Worm (Caenorhabditis elegans) whole organism, L4 larva: Measurements from ENCODE around the gene Y7A5A.6.
A peak's percentile ranks its signal among the peaks of the same experiment; 100 is the strongest.

Experiments used
- F10B5.3 ChIP-seq: sonication (generic microtip); optimal IDR thresholded peaks from 2 replicates; lab custom pipeline; 2016; ENCODE audit warnings: mild to moderate bottlenecking, missing genetic modification characterization, missing compliant biosample characterization
- F49E8.2 ChIP-seq: sonication (generic microtip); optimal IDR thresholded peaks from 2 replicates; lab custom pipeline; 2016; ENCODE audit warnings: missing compliant biosample characterization, mild to moderate bottlenecking, missing genetic modification characterization, borderline replicate concordance
- T20F7.1 ChIP-seq: fragments of 200-800 bp; sonication (Bioruptor generic); optimal IDR thresholded peaks from 2 replicates; lab custom pipeline; 2018; ENCODE audit warnings: mild to moderate bottlenecking, missing genetic modification characterization, missing compliant biosample characterization
- T26A8.4 ChIP-seq: fragments of 200-800 bp; sonication (Bioruptor generic); IDR thresholded peaks from 2 replicates; pipeline ENCODE4 v1.3.6; 2022; ENCODE audit warnings: missing genetic modification characterization, missing compliant biosample characterization
- Y105C5A.15 ChIP-seq: fragments of 200-800 bp; sonication (Bioruptor generic); IDR thresholded peaks from 2 replicates; pipeline ENCODE4 v1.3.6; 2022; ENCODE audit warnings: missing genetic modification characterization, missing compliant biosample characterization
- Y48G9A.11 ChIP-seq: fragments of 200-800 bp; sonication (Bioruptor generic); IDR thresholded peaks from 2 replicates; pipeline ENCODE4 v1.3.6; 2022; ENCODE audit warnings: missing genetic modification reagents, missing genetic modification characterization, missing compliant biosample characterization
- Y75B8A.6 ChIP-seq: fragments of 200-800 bp; sonication (Bioruptor generic); IDR thresholded peaks from 2 replicates; pipeline ENCODE4 v1.3.6; 2022; ENCODE audit warnings: missing genetic modification reagents, missing genetic modification characterization, missing compliant biosample characterization
- ZK546.5 ChIP-seq, 2 experiments: sonication (generic microtip); optimal IDR thresholded peaks; 2 replicates each; lab custom pipeline; 2017; ENCODE audit warnings: missing biosample characterization in 2 of 2, missing genetic modification characterization in 2 of 2
- aly-2 ChIP-seq: sonication (generic microtip); optimal IDR thresholded peaks from 2 replicates; lab custom pipeline; 2018; ENCODE audit warnings: missing biosample characterization, missing genetic modification characterization
- ama-1 ChIP-seq: fragments of 150-350 bp; optimal IDR thresholded peaks from 2 replicates; lab custom pipeline; 2014; ENCODE audit warnings: inconsistent platforms, mixed read lengths
- arid-1 ChIP-seq: fragments of 200-800 bp; sonication (Bioruptor generic); conservative IDR thresholded peaks from 2 replicates; pipeline ENCODE4 v1.3.6; 2022; ENCODE audit warnings: missing genetic modification reagents, missing genetic modification characterization, missing compliant biosample characterization
- ceh-20 ChIP-seq: fragments of 200-800 bp; sonication (Bioruptor generic); IDR thresholded peaks from 2 replicates; pipeline ENCODE4 v1.3.6; 2022; ENCODE audit warnings: missing genetic modification reagents, missing genetic modification characterization, missing compliant biosample characterization
- ceh-44 ChIP-seq: fragments of 200-800 bp; sonication (Bioruptor generic); IDR thresholded peaks from 2 replicates; pipeline ENCODE4 v1.3.6; 2022; ENCODE audit warnings: missing genetic modification reagents, missing genetic modification characterization, missing compliant biosample characterization
- ceh-62 ChIP-seq: sonication (generic microtip); optimal IDR thresholded peaks from 2 replicates; lab custom pipeline; 2017; ENCODE audit warnings: missing biosample characterization, missing genetic modification characterization
- ctbp-1 ChIP-seq: fragments of 200-800 bp; sonication (Bioruptor generic); IDR thresholded peaks from 2 replicates; pipeline ENCODE4 v1.3.6; 2022; ENCODE audit warnings: missing genetic modification reagents, missing genetic modification characterization, missing compliant biosample characterization
- daf-12 ChIP-seq: fragments of 150-350 bp; optimal IDR thresholded peaks from 2 replicates; lab custom pipeline; 2014; ENCODE audit warnings: missing biosample characterization, missing genetic modification reagents, missing genetic modification characterization
- dmd-6 ChIP-seq: fragments of 200-800 bp; sonication (Bioruptor generic); IDR thresholded peaks from 2 replicates; pipeline ENCODE4 v1.3.6; 2022; ENCODE audit warnings: missing genetic modification reagents, missing genetic modification characterization, missing compliant biosample characterization
- dmd-9 ChIP-seq: fragments of 200-800 bp; sonication (Bioruptor generic); IDR thresholded peaks from 2 replicates; pipeline ENCODE4 v1.3.6; 2022; ENCODE audit warnings: missing genetic modification reagents, missing genetic modification characterization, missing compliant biosample characterization
- dpl-1 ChIP-seq: fragments of 150-350 bp; optimal IDR thresholded peaks from 2 replicates; lab custom pipeline; 2014; ENCODE audit warnings: missing biosample characterization, missing genetic modification reagents, missing genetic modification characterization
- dve-1 ChIP-seq: sonication (generic microtip); optimal IDR thresholded peaks from 2 replicates; lab custom pipeline; 2017; ENCODE audit warnings: antibody characterized with exemption, mild to moderate bottlenecking, missing genetic modification characterization, missing compliant biosample characterization; ENCODE audit not compliant: insufficient read depth
- egl-43 ChIP-seq: fragments of 200-800 bp; sonication (Bioruptor generic); IDR thresholded peaks from 2 replicates; pipeline ENCODE4 v1.3.6; 2022; ENCODE audit warnings: missing genetic modification reagents, missing genetic modification characterization, missing compliant biosample characterization
- fos-1 ChIP-seq: fragments of 150-350 bp; optimal IDR thresholded peaks from 2 replicates; lab custom pipeline; 2014; ENCODE audit warnings: missing biosample characterization, missing genetic modification characterization
- hif-1 ChIP-seq, 2 experiments: sonication (generic microtip); optimal IDR thresholded peaks; 2 replicates each; lab custom pipeline; 2016 to 2017; ENCODE audit warnings: missing compliant biosample characterization in 2 of 2, missing genetic modification characterization in 2 of 2, missing genetic modification reagents in 2 of 2, missing genotype in 2 of 2, mild to moderate bottlenecking in 1 of 2
- hlh-11 ChIP-seq: fragments of 200-800 bp; sonication (Bioruptor generic); optimal IDR thresholded peaks from 2 replicates; lab custom pipeline; 2018; ENCODE audit warnings: mild to moderate bottlenecking, missing genetic modification characterization, missing compliant biosample characterization
- hlh-30 ChIP-seq: sonication (generic microtip); optimal IDR thresholded peaks from 2 replicates; lab custom pipeline; 2017; ENCODE audit warnings: antibody characterized with exemption, mild to moderate bottlenecking, missing genetic modification characterization, missing compliant biosample characterization; ENCODE audit not compliant: insufficient read depth
- jun-1 ChIP-seq: fragments of 150-350 bp; optimal IDR thresholded peaks from 2 replicates; lab custom pipeline; 2014; ENCODE audit warnings: missing biosample characterization, missing genetic modification reagents, missing genetic modification characterization
- lin-1 ChIP-seq: fragments of 200-800 bp; sonication (Bioruptor generic); IDR thresholded peaks from 2 replicates; pipeline ENCODE4 v1.3.6; 2022; ENCODE audit warnings: missing genetic modification reagents, missing genetic modification characterization, missing compliant biosample characterization
- lin-29 ChIP-seq: fragments of 200-800 bp; sonication (Bioruptor generic); IDR thresholded peaks from 2 replicates; pipeline ENCODE4 v1.3.6; 2022; ENCODE audit warnings: missing genetic modification reagents, missing genetic modification characterization, missing compliant biosample characterization
- lsy-2 ChIP-seq, 2 experiments: fragments of 150-350 bp in 1 of 2; sonication (generic microtip) in 1 of 2; optimal IDR thresholded peaks; 2 replicates each; lab custom pipeline; 2014 to 2017; ENCODE audit warnings: missing biosample characterization in 2 of 2, missing genetic modification characterization in 2 of 2
- madf-5 ChIP-seq, 2 experiments: fragments of 200-800 bp; sonication (Bioruptor generic); IDR thresholded peaks; 2 replicates each; pipeline ENCODE4 v1.3.6; 2022; ENCODE audit warnings: missing compliant biosample characterization in 2 of 2, missing genetic modification characterization in 2 of 2
- mdl-1 ChIP-seq, 2 experiments: fragments of 150-350 bp in 1 of 2; sonication (generic microtip) in 1 of 2; optimal IDR thresholded peaks; 2 replicates each; lab custom pipeline; 2014 to 2017; ENCODE audit warnings: missing biosample characterization in 2 of 2, missing genetic modification characterization in 2 of 2
- mdt-29 ChIP-seq: fragments of 200-800 bp; sonication (Bioruptor generic); IDR thresholded peaks from 2 replicates; pipeline ENCODE4 v1.3.6; 2022; ENCODE audit warnings: missing genetic modification reagents, missing genetic modification characterization, missing compliant biosample characterization
- mep-1 ChIP-seq: fragments of 150-350 bp; sonication (generic microtip); optimal IDR thresholded peaks from 3 replicates; lab custom pipeline; 2014; ENCODE audit warnings: missing biosample characterization, missing genetic modification characterization
- mxl-2 ChIP-seq: fragments of 200-800 bp; sonication (Bioruptor generic); conservative IDR thresholded peaks from 2 replicates; pipeline ENCODE4 v1.3.6; 2022; ENCODE audit warnings: missing genetic modification reagents, missing genetic modification characterization, missing compliant biosample characterization
- nhr-10 ChIP-seq: fragments of 150-350 bp; optimal IDR thresholded peaks from 2 replicates; lab custom pipeline; 2014; ENCODE audit warnings: missing biosample characterization, missing genetic modification characterization
- nhr-111 ChIP-seq: fragments of 200-800 bp; sonication (Bioruptor generic); optimal IDR thresholded peaks from 2 replicates; lab custom pipeline; 2018; ENCODE audit warnings: mild to moderate bottlenecking, missing genetic modification characterization, missing compliant biosample characterization
- nhr-25 ChIP-seq: sonication (generic microtip); optimal IDR thresholded peaks from 2 replicates; lab custom pipeline; 2017; ENCODE audit warnings: missing genetic modification characterization, mild to moderate bottlenecking, missing compliant biosample characterization, antibody characterized with exemption, moderate library complexity, borderline replicate concordance; ENCODE audit not compliant: insufficient read depth
- nhr-41 ChIP-seq: fragments of 200-800 bp; sonication (Bioruptor generic); IDR thresholded peaks from 2 replicates; pipeline ENCODE4 v1.3.6; 2022; ENCODE audit warnings: missing genetic modification reagents, missing genetic modification characterization, missing compliant biosample characterization
- nhr-48 ChIP-seq: sonication (generic microtip); optimal IDR thresholded peaks from 2 replicates; lab custom pipeline; 2016; ENCODE audit warnings: mild to moderate bottlenecking, missing genetic modification characterization, missing compliant biosample characterization
- saeg-2 ChIP-seq: fragments of 200-800 bp; sonication (Bioruptor generic); IDR thresholded peaks from 2 replicates; pipeline ENCODE4 v1.3.6; 2022; ENCODE audit warnings: missing genetic modification reagents, missing genetic modification characterization, missing compliant biosample characterization
- sdz-12 ChIP-seq: fragments of 200-800 bp; sonication (Bioruptor generic); optimal IDR thresholded peaks from 2 replicates; lab custom pipeline; 2018; ENCODE audit warnings: mild to moderate bottlenecking, missing genetic modification characterization, missing compliant biosample characterization
- snpc-4 ChIP-seq: fragments of 150-350 bp; optimal IDR thresholded peaks from 2 replicates; lab custom pipeline; 2014; ENCODE audit warnings: missing biosample characterization, missing genetic modification characterization
- unc-39 ChIP-seq: sonication (generic microtip); optimal IDR thresholded peaks from 2 replicates; lab custom pipeline; 2017; ENCODE audit warnings: missing biosample characterization, missing genetic modification characterization
- unc-62 ChIP-seq, 3 experiments: fragments of 150-350 bp in 1 of 3; sonication (generic microtip); optimal IDR thresholded peaks in 2 of 3; peaks in 1 of 3; 1 replicate in 1 of 3; 2 replicates in 2 of 3; lab custom pipeline; 2014 to 2017; ENCODE audit warnings: missing biosample characterization in 3 of 3, missing genetic modification characterization in 3 of 3, missing genetic modification reagents in 3 of 3, missing genotype in 1 of 3
- zag-1 ChIP-seq: fragments of 150-350 bp; optimal IDR thresholded peaks from 2 replicates; lab custom pipeline; 2014; ENCODE audit warnings: missing biosample characterization, missing genetic modification characterization
- zfp-2 ChIP-seq: sonication (generic microtip); optimal IDR thresholded peaks from 2 replicates; lab custom pipeline; 2016; ENCODE audit warnings: mild to moderate bottlenecking, missing genetic modification characterization, missing compliant biosample characterization
- zfp-3 ChIP-seq: fragments of 200-800 bp; sonication (Bioruptor generic); conservative IDR thresholded peaks from 2 replicates; pipeline ENCODE4 v1.3.6; 2022; ENCODE audit warnings: missing genetic modification reagents, missing genetic modification characterization, missing compliant biosample characterization

Gene Y7A5A.6

DNA sequence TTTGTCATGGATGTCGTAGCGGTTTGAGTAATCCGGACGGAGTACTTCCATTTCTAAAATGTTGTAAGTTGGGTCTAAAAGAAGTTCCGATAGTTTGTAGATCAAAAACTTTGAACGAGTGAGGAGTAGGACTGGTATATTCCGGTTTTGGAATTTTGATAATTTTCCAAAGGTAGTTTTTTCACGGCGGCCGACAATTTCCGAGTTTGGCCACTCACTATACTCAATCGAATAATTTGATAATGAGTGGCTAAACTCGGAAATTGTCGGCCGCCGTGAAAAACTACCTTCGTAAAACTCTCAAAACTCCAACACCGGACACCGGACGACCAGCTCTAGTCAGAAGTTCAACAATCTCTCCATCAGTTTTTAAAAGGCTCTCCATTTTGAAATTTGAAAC lies 44.8 kb upstream of the Y7A5A.6 start:
- TF ChIP-seq snpc-4 (no peak), F10B5.3 (tag; lab: Kevin White, UChicago) (no peak), dpl-1 (GFP tag; lab: Kevin White, UChicago) (no peak), ceh-20 (GFP tag; lab: Robert Waterston, UW) (no peak), nhr-25 (tag; lab: Kevin White, UChicago) (no peak), ctbp-1 (GFP tag; lab: Robert Waterston, UW) (no peak), Y48G9A.11 (GFP tag; lab: Robert Waterston, UW) (no peak), dve-1 (tag; lab: Kevin White, UChicago) (no peak), dmd-6 (GFP tag; lab: Robert Waterston, UW) (no peak)

DNA sequence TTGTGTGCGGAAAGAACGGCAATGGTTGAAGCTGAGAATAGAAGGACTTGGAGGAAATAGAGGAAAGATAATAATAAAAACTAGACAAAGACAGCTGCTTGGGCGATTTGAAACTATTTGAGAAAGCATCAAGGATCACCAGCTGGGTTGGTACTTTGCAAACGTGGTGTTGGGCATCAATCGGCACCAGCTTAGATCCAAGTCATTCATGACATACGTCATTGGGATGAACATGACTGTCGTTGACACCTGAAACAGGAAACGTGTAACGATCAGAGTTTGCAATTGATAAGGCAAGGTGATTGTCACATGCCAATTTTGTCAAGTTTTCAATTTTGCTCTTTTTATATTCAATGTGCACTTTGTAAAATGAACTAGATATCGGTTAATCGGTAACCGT lies 43.0 kb upstream of the Y7A5A.6 start:
- no peak for TF ChIP-seq ceh-62 (tag; lab: Kevin White, UChicago)
- TF ChIP-seq dve-1 (tag; lab: Kevin White, UChicago) = peak; percentile 63
- no peak; the same call in 1 of the 2 replicates for TF ChIP-seq zfp-3 (GFP tag; lab: Robert Waterston, UW)
- TF ChIP-seq mxl-2 (GFP tag; lab: Robert Waterston, UW) = peak; percentile 38; the same call in 1 of the 2 replicates
- TF ChIP-seq ctbp-1 (GFP tag; lab: Robert Waterston, UW) = no peak
- no peak for TF ChIP-seq Y48G9A.11 (GFP tag; lab: Robert Waterston, UW)
- TF ChIP-seq arid-1 (GFP tag; lab: Robert Waterston, UW) = 0 out of 2 replicates have a peak, but pooled peaks have one; percentile 21
- no peak for TF ChIP-seq ama-1 (lab: Kevin White, UChicago)
- peak; percentile 24 for TF ChIP-seq dpl-1 (GFP tag; lab: Kevin White, UChicago)
- no peak for TF ChIP-seq ZK546.5 (tag; optimal IDR thresholded peaks at IDR 0.05; lab: Kevin White, UChicago)
- TF ChIP-seq mdl-1 (tag; optimal IDR thresholded peaks at IDR 0.05; lab: Kevin White, UChicago) = peak in 1 of 2 experiments; percentile 44
- TF ChIP-seq jun-1 = no peak
- TF ChIP-seq lin-29 (GFP tag; lab: Robert Waterston, UW) = no peak
- no peak for TF ChIP-seq aly-2 (tag; lab: Kevin White, UChicago)
- no peak for TF ChIP-seq Y75B8A.6 (GFP tag; lab: Robert Waterston, UW)
- no peak for TF ChIP-seq snpc-4
- peak; percentile 89 for TF ChIP-seq hlh-11 (tag; lab: Kevin White, UChicago)
- TF ChIP-seq ceh-44 (GFP tag; lab: Robert Waterston, UW) = no peak
- peak; percentile 78 for TF ChIP-seq T26A8.4 (GFP tag; lab: Robert Waterston, UW)
- no peak for TF ChIP-seq unc-62 (GFP tag; optimal IDR thresholded peaks at IDR 0.05 in 1 of 2; lab: Kevin White, UChicago)
- TF ChIP-seq unc-62 (tag; optimal IDR thresholded peaks at IDR 0.05; lab: Kevin White, UChicago) = no peak
- TF ChIP-seq madf-5 (GFP tag; IDR thresholded peaks at IDR 0.05; lab: Robert Waterston, UW) = no peak
- TF ChIP-seq Y105C5A.15 (GFP tag; lab: Robert Waterston, UW) = 0 out of 2 replicates have a peak, but pooled peaks have one; percentile 31
- no peak for TF ChIP-seq zag-1
- no peak for TF ChIP-seq sdz-12 (GFP tag; lab: Kevin White, UChicago)
- no peak for TF ChIP-seq unc-39 (tag; lab: Kevin White, UChicago)
- peak in 1 of 2 experiments; percentile 26 for TF ChIP-seq hif-1 (tag; optimal IDR thresholded peaks at IDR 0.05; lab: Kevin White, UChicago)
- TF ChIP-seq hlh-30 (tag; lab: Kevin White, UChicago) = peak; percentile 64
- peak; percentile 77 for TF ChIP-seq T20F7.1 (GFP tag; lab: Kevin White, UChicago)
- TF ChIP-seq lsy-2 (tag; optimal IDR thresholded peaks at IDR 0.05; lab: Kevin White, UChicago) = peak in 1 of 2 experiments; percentile 63
- no peak for TF ChIP-seq egl-43 (GFP tag; lab: Robert Waterston, UW)
- TF ChIP-seq mep-1 (tag; lab: Kevin White, UChicago) = no peak
- peak; percentile 90 for TF ChIP-seq nhr-48 (tag; lab: Kevin White, UChicago)
- TF ChIP-seq F49E8.2 (tag; lab: Kevin White, UChicago) = no peak
- TF ChIP-seq saeg-2 (GFP tag; lab: Robert Waterston, UW) = no peak
- no peak for TF ChIP-seq dmd-9
- TF ChIP-seq nhr-111 (GFP tag; lab: Kevin White, UChicago) = no peak
- TF ChIP-seq lin-1 (GFP tag; lab: Robert Waterston, UW) = peak; percentile 37; the same call in 1 of the 2 replicates
- TF ChIP-seq mdt-29 (GFP tag; lab: Robert Waterston, UW) = no peak
- no peak for TF ChIP-seq daf-12 (tag; lab: Kevin White, UChicago)
- no peak for TF ChIP-seq nhr-41 (GFP tag; lab: Robert Waterston, UW)
- TF ChIP-seq zfp-2 (tag; lab: Kevin White, UChicago) = no peak
- peak; percentile 99 for TF ChIP-seq dmd-6 (GFP tag; lab: Robert Waterston, UW)
- TF ChIP-seq fos-1 (tag; lab: Kevin White, UChicago) = no peak
- TF ChIP-seq nhr-10 (tag; lab: Kevin White, UChicago) = peak; percentile 53
